Fruit fly (Drosophila melanogaster): Measurements from ENCODE around the gene Gyc89Db.

Gene Gyc89Db

dm6 chr3R:16449187-16449973 is 27.5 kb upstream of the Gyc89Db start (continued):
- peak; percentile 77 for TF ChIP-seq klu (GFP tag; IDR thresholded peaks at IDR 0.05)
- peak; percentile 74 for TF ChIP-seq Taf1 (GFP tag; IDR thresholded peaks at IDR 0.05)
- peak; percentile 81 for TF ChIP-seq CG11560 (tag; IDR thresholded peaks at IDR 0.05)
- TF ChIP-seq bigmax (GFP tag; optimal IDR thresholded peaks at IDR 0.05): peak; percentile 9
- TF ChIP-seq vnd (GFP tag; IDR thresholded peaks at IDR 0.05; ENCODE audit: partially characterized antibody): peak; percentile 12; the same call in 1 of the 3 replicates
- peak; percentile 95 for TF ChIP-seq Rx (GFP tag; IDR thresholded peaks at IDR 0.05)
- peak; percentile 60 for TF ChIP-seq CG1832 (GFP tag; optimal IDR thresholded peaks at IDR 0.05)
- peak; percentile 97 for TF ChIP-seq CG4424 (GFP tag; optimal IDR thresholded peaks at IDR 0.05)
- TF ChIP-seq Ptx1 (GFP tag; IDR thresholded peaks at IDR 0.05): peak; percentile 94
- peak; percentile 88 for TF ChIP-seq CG11085 (GFP tag; IDR thresholded peaks at IDR 0.05)
- TF ChIP-seq Side (GFP tag; optimal IDR thresholded peaks at IDR 0.05): peak; percentile 91
- peak; percentile 97 for TF ChIP-seq unpg (GFP tag; optimal IDR thresholded peaks at IDR 0.05)
- TF ChIP-seq CG14014 (GFP tag; IDR thresholded peaks at IDR 0.05): peak; percentile 89
- peak; percentile 87 for TF ChIP-seq CHES-1-like (GFP tag; optimal IDR thresholded peaks at IDR 0.05)
- no peak for TF ChIP-seq sc (optimal IDR thresholded peaks at IDR 0.05)
- peak; percentile 87 for TF ChIP-seq sc (GFP tag; optimal IDR thresholded peaks at IDR 0.05)
- TF ChIP-seq Blimp-1 (GFP tag; optimal IDR thresholded peaks at IDR 0.05): peak; percentile 96
- TF ChIP-seq exex (tag; optimal IDR thresholded peaks at IDR 0.05): peak; percentile 13
- peak; percentile 85 for TF ChIP-seq CG17912 (GFP tag; optimal IDR thresholded peaks at IDR 0.05)
- TF ChIP-seq rib (GFP tag; IDR thresholded peaks at IDR 0.05): peak; percentile 71
- peak; percentile 95 for TF ChIP-seq ATbp (GFP tag; optimal IDR thresholded peaks at IDR 0.05)
- peak; percentile 97 for TF ChIP-seq bab2 (GFP tag; optimal IDR thresholded peaks at IDR 0.05)
- peak; percentile 83 for TF ChIP-seq CG12299 (tag; optimal IDR thresholded peaks at IDR 0.05)
- peak; percentile 64 for TF ChIP-seq CG3163 (GFP tag; optimal IDR thresholded peaks at IDR 0.05)
- TF ChIP-seq pfk (GFP tag; optimal IDR thresholded peaks at IDR 0.05): no peak
- TF ChIP-seq CG9932 (GFP tag; IDR thresholded peaks at IDR 0.05): peak; percentile 78
- TF ChIP-seq cg (GFP tag; optimal IDR thresholded peaks at IDR 0.05): peak; percentile 66
- TF ChIP-seq CG2120 (GFP tag; optimal IDR thresholded peaks at IDR 0.05): peak; percentile 69
- peak; percentile 86 for TF ChIP-seq CG11723 (GFP tag; optimal IDR thresholded peaks at IDR 0.05)
- TF ChIP-seq Gug (GFP tag; IDR thresholded peaks at IDR 0.05): peak; percentile 97
- peak; percentile 74 for TF ChIP-seq Ets97D (GFP tag; optimal IDR thresholded peaks at IDR 0.05)
- peak; percentile 86 for TF ChIP-seq ac (GFP tag; optimal IDR thresholded peaks at IDR 0.05)
- peak; percentile 90 for TF ChIP-seq CG32532 (GFP tag; IDR thresholded peaks at IDR 0.05)
- peak; percentile 91 for TF ChIP-seq sob (GFP tag; IDR thresholded peaks at IDR 0.05)
- peak; percentile 90 for TF ChIP-seq CG10209 (GFP tag; optimal IDR thresholded peaks at IDR 0.05)
- peak; percentile 89 for TF ChIP-seq stc (GFP tag; IDR thresholded peaks at IDR 0.05)
- TF ChIP-seq CG42726 (GFP tag; IDR thresholded peaks at IDR 0.05; ENCODE audit: partially characterized antibody): peak; percentile 60
- TF ChIP-seq tll (GFP tag; optimal IDR thresholded peaks at IDR 0.05): no peak
- peak; percentile 6 for TF ChIP-seq gcm2 (GFP tag; optimal IDR thresholded peaks at IDR 0.05)
- TF ChIP-seq pum (GFP tag; optimal IDR thresholded peaks at IDR 0.05): peak; percentile 96
- TF ChIP-seq ato (GFP tag; IDR thresholded peaks at IDR 0.05; ENCODE audit: partially characterized antibody): no peak
- TF ChIP-seq zen2 (GFP tag; IDR thresholded peaks at IDR 0.05; ENCODE audit: partially characterized antibody): 0 out of 3 replicates have a peak, but pooled peaks have one; percentile 34
- peak; percentile 79 for TF ChIP-seq CG11695 (GFP tag; IDR thresholded peaks at IDR 0.05)
- TF ChIP-seq CG13296 (GFP tag; optimal IDR thresholded peaks at IDR 0.05): peak; percentile 70
- TF ChIP-seq Sin3A (optimal IDR thresholded peaks at IDR 0.05): no peak
- TF ChIP-seq lilli (GFP tag; optimal IDR thresholded peaks at IDR 0.05): peak; percentile 89
- no peak for TF ChIP-seq Dref (GFP tag; IDR thresholded peaks at IDR 0.05)
- TF ChIP-seq fd102C (GFP tag; optimal IDR thresholded peaks at IDR 0.05): peak; percentile 26
- peak; percentile 96 for TF ChIP-seq CG7839 (tag; optimal IDR thresholded peaks at IDR 0.05)

Measured in whole organism, embryonic.